Fruit fly (Drosophila melanogaster) whole organism, embryonic: ENCODE results near the gene Phyhd1.

ENCODE experiments used
- BEAF-32 ChIP-seq: fragments of 200-800 bp; sonication (Bioruptor generic); optimal IDR thresholded peaks from 3 replicates; lab custom pipeline; 2017; ENCODE audit warnings: missing biosample characterization, missing genetic modification characterization, mild to moderate bottlenecking, moderate library complexity, missing genetic modification reagents
- Blimp-1 ChIP-seq: fragments of 200-800 bp; sonication (Bioruptor generic); optimal IDR thresholded peaks from 3 replicates; lab custom pipeline; 2018; ENCODE audit warnings: missing biosample characterization, missing genetic modification characterization, mild to moderate bottlenecking, moderate library complexity, missing genetic modification reagents
- CG14710 ChIP-seq: fragments of 200-800 bp; sonication (Bioruptor generic); optimal IDR thresholded peaks from 3 replicates; lab custom pipeline; 2019; ENCODE audit warnings: missing biosample characterization, mild to moderate bottlenecking, missing genetic modification characterization, moderate library complexity
- CG15269 ChIP-seq: fragments of 200-800 bp; sonication (Bioruptor generic); optimal IDR thresholded peaks from 2 replicates; lab custom pipeline; 2018; ENCODE audit warnings: missing biosample characterization, mild to moderate bottlenecking, missing genetic modification characterization, moderate library complexity
- CG15514 ChIP-seq: fragments of 200-800 bp; sonication (Bioruptor generic); optimal IDR thresholded peaks from 3 replicates; lab custom pipeline; 2017; ENCODE audit warnings: missing biosample characterization, missing genetic modification characterization, mild to moderate bottlenecking, moderate library complexity, missing genetic modification reagents
- CG1603 ChIP-seq: fragments of 200-800 bp; sonication (Bioruptor generic); optimal IDR thresholded peaks from 2 replicates; lab custom pipeline; 2019; ENCODE audit warnings: missing biosample characterization, mild to moderate bottlenecking, missing genetic modification characterization, moderate library complexity
- CG1647 ChIP-seq: fragments of 200-800 bp; sonication (Bioruptor generic); optimal IDR thresholded peaks from 3 replicates; lab custom pipeline; 2016; ENCODE audit warnings: missing biosample characterization, missing genetic modification characterization
- CG16815 ChIP-seq: fragments of 200-800 bp; sonication (Bioruptor generic); optimal IDR thresholded peaks from 3 replicates; lab custom pipeline; 2017; ENCODE audit warnings: missing biosample characterization, mild to moderate bottlenecking, missing genetic modification characterization
- CG17912 ChIP-seq: fragments of 200-800 bp; sonication (Bioruptor generic); optimal IDR thresholded peaks from 2 replicates; lab custom pipeline; 2018; ENCODE audit warnings: missing biosample characterization, mild to moderate bottlenecking, missing genetic modification characterization
- CG2678 ChIP-seq: fragments of 200-800 bp; sonication (Bioruptor generic); optimal IDR thresholded peaks from 3 replicates; lab custom pipeline; 2019; ENCODE audit warnings: missing biosample characterization, mild to moderate bottlenecking, missing genetic modification characterization, moderate library complexity
- CG31365 ChIP-seq: fragments of 200-800 bp; sonication (Bioruptor generic); optimal IDR thresholded peaks from 2 replicates; lab custom pipeline; 2018; ENCODE audit warnings: missing biosample characterization, mild to moderate bottlenecking, missing genetic modification characterization
- CG32772 ChIP-seq: fragments of 200-800 bp; sonication (Bioruptor generic); IDR thresholded peaks from 2 replicates; pipeline ENCODE4 v1.3.6; 2022; ENCODE audit warnings: missing biosample characterization, missing genetic modification characterization
- CG4328 ChIP-seq: fragments of 200-800 bp; sonication (Bioruptor generic); optimal IDR thresholded peaks from 3 replicates; lab custom pipeline; 2017; ENCODE audit warnings: missing biosample characterization, missing genetic modification reagents, missing genetic modification characterization
- CG5953 ChIP-seq: fragments of 200-800 bp; sonication (Bioruptor generic); IDR thresholded peaks from 2 replicates; pipeline ENCODE4 v1.3.6; 2022; ENCODE audit warnings: missing biosample characterization, missing genetic modification characterization
- CG7372 ChIP-seq: fragments of 200-800 bp; sonication (Bioruptor generic); IDR thresholded peaks from 2 replicates; pipeline ENCODE4 v1.3.6; 2022; ENCODE audit warnings: missing biosample characterization, missing genetic modification characterization
- CG7556 ChIP-seq: fragments of 200-800 bp; sonication (Bioruptor generic); optimal IDR thresholded peaks from 2 replicates; lab custom pipeline; 2017; ENCODE audit warnings: missing biosample characterization, mild to moderate bottlenecking, missing genetic modification characterization
- CG7987 ChIP-seq: fragments of 200-800 bp; sonication (Bioruptor generic); optimal IDR thresholded peaks from 2 replicates; lab custom pipeline; 2018; ENCODE audit warnings: missing biosample characterization, mild to moderate bottlenecking, missing genetic modification characterization, moderate library complexity
- CG8281 ChIP-seq: fragments of 200-800 bp; sonication (Bioruptor generic); optimal IDR thresholded peaks from 2 replicates; lab custom pipeline; 2018; ENCODE audit warnings: missing biosample characterization, mild to moderate bottlenecking, missing genetic modification characterization, moderate library complexity
- CG8290 ChIP-seq, 3 experiments: fragments of 200-800 bp; sonication (Bioruptor generic); optimal IDR thresholded peaks; 2 replicates each; lab custom pipeline; 2016 to 2019; ENCODE audit warnings: missing biosample characterization in 3 of 3, missing genetic modification characterization in 3 of 3, mild to moderate bottlenecking in 2 of 3, moderate library complexity in 1 of 3
- CG8478 ChIP-seq: fragments of >200 bp; optimal IDR thresholded peaks from 2 replicates; lab custom pipeline; 2018
- CG9437 ChIP-seq: fragments of 200-800 bp; sonication (Bioruptor generic); optimal IDR thresholded peaks from 2 replicates; lab custom pipeline; 2018; ENCODE audit warnings: missing biosample characterization, mild to moderate bottlenecking, missing genetic modification characterization
- Dek ChIP-seq: fragments of 200-800 bp; sonication (Bioruptor generic); optimal IDR thresholded peaks from 3 replicates; lab custom pipeline; 2019; ENCODE audit warnings: missing biosample characterization, mild to moderate bottlenecking, missing genetic modification characterization, moderate library complexity
- Dip2 ChIP-seq: fragments of 200-800 bp; sonication (Bioruptor generic); IDR thresholded peaks from 2 replicates; pipeline ENCODE4 v1.3.6; 2022; ENCODE audit warnings: missing biosample characterization, missing genetic modification characterization
- H15 ChIP-seq: fragments of 200-800 bp; sonication (Bioruptor generic); IDR thresholded peaks from 3 replicates; pipeline ENCODE4 v1.3.6; 2022; ENCODE audit warnings: missing biosample characterization, missing genetic modification characterization
- H2.0 ChIP-seq: fragments of 200-800 bp; sonication (Bioruptor generic); IDR thresholded peaks from 2 replicates; pipeline ENCODE4 v1.3.6; 2022; ENCODE audit warnings: missing biosample characterization, missing genetic modification characterization
- HmgZ ChIP-seq: fragments of 200-800 bp; sonication (Bioruptor generic); optimal IDR thresholded peaks from 2 replicates; lab custom pipeline; 2018; ENCODE audit warnings: missing biosample characterization, mild to moderate bottlenecking, missing genetic modification characterization
- NC2β ChIP-seq: fragments of 200-800 bp; sonication (Bioruptor generic); optimal IDR thresholded peaks from 2 replicates; lab custom pipeline; 2016; ENCODE audit warnings: missing biosample characterization, missing genetic modification characterization
- Nf-YC ChIP-seq: fragments of 200-800 bp; optimal IDR thresholded peaks from 3 replicates; lab custom pipeline; 2019; ENCODE audit warnings: missing biosample characterization, mild to moderate bottlenecking, missing genetic modification characterization, moderate library complexity
- Poxn ChIP-seq: fragments of 200-800 bp; sonication (Bioruptor generic); IDR thresholded peaks from 2 replicates; pipeline ENCODE4 v1.3.6; 2022; ENCODE audit warnings: missing biosample characterization, missing genetic modification characterization
- Taf1 ChIP-seq: fragments of 200-800 bp; sonication (Bioruptor generic); IDR thresholded peaks from 2 replicates; pipeline ENCODE4 v1.3.6; 2022; ENCODE audit warnings: missing biosample characterization, missing genetic modification characterization
- YL-1 ChIP-seq: fragments of 200-800 bp; sonication (Bioruptor generic); optimal IDR thresholded peaks from 3 replicates; lab custom pipeline; 2017; ENCODE audit warnings: missing biosample characterization, mild to moderate bottlenecking, missing genetic modification characterization
- ato ChIP-seq: fragments of 200-800 bp; sonication (Bioruptor generic); IDR thresholded peaks from 2 replicates; pipeline ENCODE4 v1.3.6; 2022; ENCODE audit warnings: missing biosample characterization, missing genetic modification characterization; ENCODE audit not compliant: partially characterized antibody
- bigmax ChIP-seq: fragments of 200-800 bp; sonication (Bioruptor generic); optimal IDR thresholded peaks from 2 replicates; lab custom pipeline; 2018; ENCODE audit warnings: missing biosample characterization, mild to moderate bottlenecking, missing genetic modification characterization
- bsh ChIP-seq, 2 experiments: fragments of 200-800 bp; sonication (Bioruptor generic); optimal IDR thresholded peaks; 2 replicates each; lab custom pipeline; 2017 to 2018; ENCODE audit warnings: mild to moderate bottlenecking in 2 of 2, missing biosample characterization in 2 of 2, missing genetic modification characterization in 2 of 2, moderate library complexity in 1 of 2
- ci ChIP-seq: fragments of 200-800 bp; sonication (Bioruptor generic); IDR thresholded peaks from 3 replicates; pipeline ENCODE4 v1.3.6; 2022; ENCODE audit warnings: missing biosample characterization, missing genetic modification characterization
- dimm ChIP-seq: fragments of 200-800 bp; sonication (Bioruptor generic); IDR thresholded peaks from 2 replicates; pipeline ENCODE4 v1.3.6; 2022; ENCODE audit warnings: missing biosample characterization, missing genetic modification characterization
- dmrt11E ChIP-seq: fragments of 200-800 bp; sonication (Bioruptor generic); optimal IDR thresholded peaks from 3 replicates; lab custom pipeline; 2018; ENCODE audit warnings: missing biosample characterization, mild to moderate bottlenecking, missing genetic modification characterization, moderate library complexity
- dmrt99B ChIP-seq: fragments of 200-800 bp; sonication (Bioruptor generic); optimal IDR thresholded peaks from 2 replicates; lab custom pipeline; 2018; ENCODE audit warnings: missing biosample characterization, mild to moderate bottlenecking, missing genetic modification characterization, moderate library complexity
- her ChIP-seq: fragments of 200-800 bp; sonication (Bioruptor generic); optimal IDR thresholded peaks from 2 replicates; lab custom pipeline; 2016; ENCODE audit warnings: missing biosample characterization, missing genetic modification characterization
- lbe ChIP-seq: fragments of 200-800 bp; sonication (Bioruptor generic); optimal IDR thresholded peaks from 2 replicates; lab custom pipeline; 2016; ENCODE audit warnings: missing biosample characterization, mild to moderate bottlenecking, missing genetic modification characterization
- otp ChIP-seq: fragments of 200-800 bp; sonication (Bioruptor generic); IDR thresholded peaks from 3 replicates; pipeline ENCODE4, ENCODE4 v1.3.6; 2022; ENCODE audit warnings: missing biosample characterization, missing genetic modification characterization
- salm ChIP-seq: fragments of 200-800 bp; sonication (Bioruptor generic); optimal IDR thresholded peaks from 2 replicates; lab custom pipeline; 2018; ENCODE audit warnings: missing biosample characterization, mild to moderate bottlenecking, missing genetic modification characterization
- sens ChIP-seq: fragments of 200-800 bp; sonication (Bioruptor generic); peaks from one replicate; lab custom pipeline; 2016; ENCODE audit warnings: missing biosample characterization, missing genetic modification characterization
- slp2 ChIP-seq: fragments of 200-800 bp; sonication (Bioruptor generic); optimal IDR thresholded peaks from 2 replicates; lab custom pipeline; 2016; ENCODE audit warnings: missing biosample characterization, missing genetic modification characterization
- ssp ChIP-seq: fragments of 200-800 bp; sonication (Bioruptor generic); IDR thresholded peaks from 2 replicates; pipeline ENCODE4 v1.3.6; 2022; ENCODE audit warnings: missing biosample characterization, missing genetic modification characterization
- stwl ChIP-seq: fragments of 200-800 bp; sonication (Bioruptor generic); optimal IDR thresholded peaks from 3 replicates; lab custom pipeline; 2018; ENCODE audit warnings: missing biosample characterization, mild to moderate bottlenecking, missing genetic modification characterization, moderate library complexity
- tna ChIP-seq: fragments of 200-800 bp; sonication (Bioruptor generic); IDR thresholded peaks from 2 replicates; pipeline ENCODE4 v1.3.6; 2022; ENCODE audit warnings: missing biosample characterization, missing genetic modification characterization; ENCODE audit not compliant: partially characterized antibody
- vnd ChIP-seq: fragments of 200-800 bp; sonication (Bioruptor generic); IDR thresholded peaks from 3 replicates; pipeline ENCODE4 v1.3.6; 2022; ENCODE audit warnings: missing biosample characterization, missing genetic modification characterization; ENCODE audit not compliant: partially characterized antibody
- z ChIP-seq: fragments of 200-800 bp; sonication (Bioruptor generic); IDR thresholded peaks from 3 replicates; pipeline ENCODE4 v1.3.6; 2022; ENCODE audit warnings: missing biosample characterization, missing genetic modification characterization

The Phyhd1 gene

DNA sequence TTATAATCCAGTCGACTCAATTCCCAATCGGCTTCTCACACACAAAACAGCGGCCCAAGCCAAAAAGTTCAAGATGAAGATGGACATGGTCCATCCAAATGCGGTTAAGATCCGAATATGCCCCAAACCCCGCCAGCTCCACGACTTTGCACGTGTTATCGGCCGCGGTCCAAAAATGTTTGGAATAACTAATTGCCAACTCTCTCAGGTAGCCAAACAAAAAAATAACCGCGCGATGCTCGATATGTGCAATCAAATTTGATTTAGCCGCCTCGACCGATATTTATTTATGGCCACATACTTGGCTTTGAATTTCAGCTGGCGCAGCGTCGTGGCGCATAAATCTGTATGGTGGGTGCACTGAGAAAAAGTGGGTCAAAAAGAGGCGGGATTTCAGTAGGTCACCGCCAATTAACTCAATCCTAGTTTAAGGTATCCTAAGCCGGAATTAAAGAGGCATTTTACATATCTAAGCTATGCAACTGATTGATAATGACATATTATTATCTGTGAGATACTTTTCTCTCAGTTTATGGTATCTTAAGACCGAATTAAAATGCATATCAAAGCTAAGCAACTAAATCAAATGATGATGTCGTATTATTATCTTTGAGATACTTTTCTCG, 32.1 kb downstream of the Phyhd1 start (continued):
- no peak for TF ChIP-seq Taf1
- no peak for TF ChIP-seq CG31365 (tag; lab: Kevin White, UChicago)
- TF ChIP-seq H15 (GFP tag; lab: Robert Waterston, UW), result peak; percentile 17; the same call in 1 of the 3 replicates
- no peak for TF ChIP-seq CG4328 (GFP tag; lab: Kevin White, UChicago)
- TF ChIP-seq Dip2 (GFP tag; lab: Robert Waterston, UW), result no peak
- TF ChIP-seq CG8281 (tag; lab: Kevin White, UChicago), result no peak
- no peak for TF ChIP-seq BEAF-32 (GFP tag; lab: Kevin White, UChicago)
- no peak for TF ChIP-seq Dek (tag; lab: Kevin White, UChicago)
- TF ChIP-seq stwl (tag; lab: Kevin White, UChicago), result no peak
- no peak for TF ChIP-seq CG9437 (GFP tag; lab: Kevin White, UChicago)
- peak; percentile 62 for TF ChIP-seq H2.0 (GFP tag; lab: Robert Waterston, UW)
- TF ChIP-seq dmrt11E (tag; lab: Kevin White, UChicago), result no peak
- TF ChIP-seq CG2678 (tag; lab: Kevin White, UChicago), result peak; percentile 53
- TF ChIP-seq CG1603 (tag; lab: Kevin White, UChicago), result peak; percentile 82
- peak in 1 of 2 experiments; percentile 60 for TF ChIP-seq bsh (GFP tag; optimal IDR thresholded peaks at IDR 0.05; lab: Kevin White, UChicago)
- no peak for TF ChIP-seq salm
- peak; percentile 51 for TF ChIP-seq Blimp-1 (GFP tag; lab: Kevin White, UChicago)
- 0 out of 2 replicates have a peak, but pooled peaks have one; percentile 37 for TF ChIP-seq CG5953
- TF ChIP-seq CG8478 (lab: Kevin White, UChicago), result no peak
- no peak for TF ChIP-seq CG16815 (GFP tag; lab: Kevin White, UChicago)
- no peak for TF ChIP-seq NC2β (GFP tag; lab: Kevin White, UChicago)
- no peak for TF ChIP-seq CG8290 (GFP tag; optimal IDR thresholded peaks at IDR 0.05; lab: Kevin White, UChicago)
- peak in 1 of 2 experiments; percentile 63 for TF ChIP-seq CG8290 (tag; optimal IDR thresholded peaks at IDR 0.05; lab: Kevin White, UChicago)
- no peak for TF ChIP-seq CG7987 (GFP tag; lab: Kevin White, UChicago)
- TF ChIP-seq CG7372, result no peak
- TF ChIP-seq CG7556 (GFP tag; lab: Kevin White, UChicago), result peak; percentile 7
- TF ChIP-seq dimm (GFP tag; lab: Robert Waterston, UW), result no peak
- TF ChIP-seq sens, result peak; percentile 89
- TF ChIP-seq YL-1 (GFP tag; lab: Kevin White, UChicago), result no peak
- TF ChIP-seq CG1647 (GFP tag; lab: Kevin White, UChicago), result no peak
- TF ChIP-seq z, result no peak
- peak; percentile 79 for TF ChIP-seq dmrt99B (tag; lab: Kevin White, UChicago)
- TF ChIP-seq CG32772 (GFP tag; lab: Robert Waterston, UW), result peak; percentile 61
- no peak for TF ChIP-seq vnd (GFP tag; lab: Robert Waterston, UW)
- TF ChIP-seq slp2, result peak; percentile 25
- no peak for TF ChIP-seq lbe (GFP tag; lab: Kevin White, UChicago)
- TF ChIP-seq Poxn, result no peak
- no peak for TF ChIP-seq ato (GFP tag; lab: Robert Waterston, UW)
- TF ChIP-seq CG14710 (tag; lab: Kevin White, UChicago), result no peak
- TF ChIP-seq Nf-YC, result no peak
- no peak for TF ChIP-seq her
- TF ChIP-seq ci (GFP tag; lab: Robert Waterston, UW), result peak; percentile 77
- TF ChIP-seq CG15269, result peak; percentile 51
- no peak for TF ChIP-seq bigmax (GFP tag; lab: Kevin White, UChicago)
- TF ChIP-seq CG15514 (GFP tag; lab: Kevin White, UChicago), result no peak
- TF ChIP-seq HmgZ (tag; lab: Kevin White, UChicago), result no peak
- no peak for TF ChIP-seq CG17912 (GFP tag; lab: Kevin White, UChicago)
- TF ChIP-seq ssp, result no peak; the same call in 1 of the 2 replicates
- peak; percentile 58; the same call in 1 of the 3 replicates for TF ChIP-seq otp (GFP tag; lab: Robert Waterston, UW)
- no peak for TF ChIP-seq tna (GFP tag; lab: Robert Waterston, UW)
